Fruit fly (Drosophila melanogaster) whole organism, embryonic: Measurements from ENCODE around the gene Acp76A.

Experiments
- BEAF-32 ChIP-seq: fragments of 200-800 bp; sonication (Bioruptor generic); optimal IDR thresholded peaks from 3 replicates; lab custom pipeline; 2017; ENCODE audit warnings: missing biosample characterization, missing genetic modification characterization, mild to moderate bottlenecking, moderate library complexity, missing genetic modification reagents
- Bdp1 ChIP-seq: fragments of 200-800 bp; sonication (Bioruptor generic); optimal IDR thresholded peaks from 3 replicates; lab custom pipeline; 2016; ENCODE audit warnings: missing biosample characterization, missing genetic modification characterization
- Blimp-1 ChIP-seq: fragments of 200-800 bp; sonication (Bioruptor generic); optimal IDR thresholded peaks from 3 replicates; lab custom pipeline; 2018; ENCODE audit warnings: missing biosample characterization, missing genetic modification characterization, mild to moderate bottlenecking, moderate library complexity, missing genetic modification reagents
- CG12744 ChIP-seq: fragments of 200-800 bp; sonication (Bioruptor generic); optimal IDR thresholded peaks from 2 replicates; lab custom pipeline; 2016; ENCODE audit warnings: missing biosample characterization, missing genetic modification characterization
- CG14050 ChIP-seq: fragments of 200-800 bp; sonication (Bioruptor generic); IDR thresholded peaks from 3 replicates; pipeline ENCODE4 v1.3.6; 2022; ENCODE audit warnings: missing biosample characterization, missing genetic modification characterization
- CG14965 ChIP-seq: fragments of 200-800 bp; sonication (Bioruptor generic); optimal IDR thresholded peaks from 2 replicates; lab custom pipeline; 2016; ENCODE audit warnings: missing biosample characterization, missing genetic modification characterization, borderline replicate concordance
- CG18011 ChIP-seq: fragments of 200-800 bp; sonication (Bioruptor generic); optimal IDR thresholded peaks from 2 replicates; lab custom pipeline; 2017; ENCODE audit warnings: missing biosample characterization, missing genetic modification characterization, mild to moderate bottlenecking, moderate library complexity, missing genotype
- CG1832 ChIP-seq: fragments of 200-800 bp; sonication (Bioruptor generic); optimal IDR thresholded peaks from 2 replicates; lab custom pipeline; 2017; ENCODE audit warnings: missing biosample characterization, mild to moderate bottlenecking, missing genetic modification characterization, inconsistent platforms
- CG18476 ChIP-seq: fragments of 200-800 bp; sonication (Bioruptor generic); optimal IDR thresholded peaks from 2 replicates; lab custom pipeline; 2016; ENCODE audit warnings: missing biosample characterization, mild to moderate bottlenecking, missing genetic modification characterization
- CG3281 ChIP-seq: fragments of 200-800 bp; sonication (Bioruptor generic); optimal IDR thresholded peaks from 3 replicates; lab custom pipeline; 2017; ENCODE audit warnings: missing biosample characterization, mild to moderate bottlenecking, missing genetic modification characterization
- CG34224 ChIP-seq: fragments of 200-800 bp; sonication (Bioruptor generic); IDR thresholded peaks from 3 replicates; pipeline ENCODE4 v1.3.6; 2022; ENCODE audit warnings: missing biosample characterization, missing genetic modification characterization; ENCODE audit not compliant: partially characterized antibody
- CG42726 ChIP-seq: fragments of 200-800 bp; sonication (Bioruptor generic); IDR thresholded peaks from 2 replicates; pipeline ENCODE4 v1.3.6; 2022; ENCODE audit warnings: missing biosample characterization, missing genetic modification characterization; ENCODE audit not compliant: partially characterized antibody
- CG5953 ChIP-seq: fragments of 200-800 bp; sonication (Bioruptor generic); IDR thresholded peaks from 2 replicates; pipeline ENCODE4 v1.3.6; 2022; ENCODE audit warnings: missing biosample characterization, missing genetic modification characterization
- CG7271 ChIP-seq: fragments of 200-800 bp; sonication (Bioruptor generic); optimal IDR thresholded peaks from 2 replicates; lab custom pipeline; 2018; ENCODE audit warnings: missing biosample characterization, mild to moderate bottlenecking, missing genetic modification characterization, moderate library complexity
- CG7928 ChIP-seq: fragments of 200-800 bp; sonication (Bioruptor generic); optimal IDR thresholded peaks from 2 replicates; lab custom pipeline; 2017; ENCODE audit warnings: missing biosample characterization, mild to moderate bottlenecking, missing genetic modification characterization
- CG8388 ChIP-seq: fragments of 200-800 bp; sonication (Bioruptor generic); optimal IDR thresholded peaks from 2 replicates; lab custom pipeline; 2019; ENCODE audit warnings: missing biosample characterization, mild to moderate bottlenecking, missing genetic modification characterization, moderate library complexity
- Dp ChIP-seq: fragments of 200-800 bp; sonication (Bioruptor generic); optimal IDR thresholded peaks from 2 replicates; lab custom pipeline; 2018; ENCODE audit warnings: missing biosample characterization, mild to moderate bottlenecking, missing genetic modification characterization, moderate library complexity
- ERR ChIP-seq: fragments of 200-800 bp; sonication (Bioruptor generic); optimal IDR thresholded peaks from 2 replicates; lab custom pipeline; 2016; ENCODE audit warnings: missing biosample characterization, missing genetic modification characterization
- HHEX ChIP-seq: fragments of 200-800 bp; sonication (Bioruptor generic); optimal IDR thresholded peaks from 3 replicates; lab custom pipeline; 2017; ENCODE audit warnings: missing biosample characterization, mild to moderate bottlenecking, missing genetic modification characterization, missing genetic modification reagents
- HLHmδ ChIP-seq: fragments of 200-800 bp; sonication (Bioruptor generic); optimal IDR thresholded peaks from 2 replicates; lab custom pipeline; 2018; ENCODE audit warnings: missing biosample characterization, mild to moderate bottlenecking, missing genetic modification characterization, moderate library complexity
- Jarid2 ChIP-seq: fragments of 200-800 bp; sonication (Bioruptor generic); optimal IDR thresholded peaks from 3 replicates; lab custom pipeline; 2017; ENCODE audit warnings: mild to moderate bottlenecking, missing biosample characterization, missing genetic modification reagents, missing genetic modification characterization
- MESR4 ChIP-seq: fragments of 200-800 bp; sonication (Bioruptor generic); optimal IDR thresholded peaks from 2 replicates; lab custom pipeline; 2018; ENCODE audit warnings: missing biosample characterization, mild to moderate bottlenecking, missing genetic modification characterization, moderate library complexity
- Meics ChIP-seq: fragments of 200-800 bp; sonication (Bioruptor generic); optimal IDR thresholded peaks from 2 replicates; lab custom pipeline; 2017; ENCODE audit warnings: missing biosample characterization, mild to moderate bottlenecking, missing genetic modification characterization
- Taf1 ChIP-seq: fragments of 200-800 bp; sonication (Bioruptor generic); IDR thresholded peaks from 2 replicates; pipeline ENCODE4 v1.3.6; 2022; ENCODE audit warnings: missing biosample characterization, missing genetic modification characterization
- Trl ChIP-seq, 3 experiments: fragments of >200 bp in 2 of 3; fragments of 200-800 bp in 1 of 3; sonication (Bioruptor generic) in 1 of 3; optimal IDR thresholded peaks; 2 replicates in 1 of 3; 3 replicates in 2 of 3; lab custom pipeline; 2016 to 2017; ENCODE audit warnings: missing biosample characterization in 1 of 3, missing genetic modification characterization in 1 of 3
- corto ChIP-seq: fragments of 200-800 bp; sonication (Bioruptor generic); optimal IDR thresholded peaks from 2 replicates; lab custom pipeline; 2016; ENCODE audit warnings: missing biosample characterization, mild to moderate bottlenecking, missing genetic modification characterization, moderate library complexity
- dan ChIP-seq: fragments of 200-800 bp; sonication (Bioruptor generic); IDR thresholded peaks from 2 replicates; pipeline ENCODE4 v1.3.6; 2022; ENCODE audit warnings: missing biosample characterization, missing genetic modification characterization
- dmrt11E ChIP-seq: fragments of 200-800 bp; sonication (Bioruptor generic); optimal IDR thresholded peaks from 3 replicates; lab custom pipeline; 2018; ENCODE audit warnings: missing biosample characterization, mild to moderate bottlenecking, missing genetic modification characterization, moderate library complexity
- dysf ChIP-seq: fragments of 200-800 bp; sonication (Bioruptor generic); IDR thresholded peaks from 3 replicates; pipeline ENCODE4 v1.3.6; 2022; ENCODE audit warnings: missing biosample characterization, missing genetic modification characterization
- eve ChIP-seq, 2 experiments: fragments of >200 bp; optimal IDR thresholded peaks; 2 replicates each; lab custom pipeline; 2017; ENCODE audit warnings: missing biosample characterization in 2 of 2, missing genetic modification characterization in 2 of 2
- ewg ChIP-seq: fragments of 200-800 bp; sonication (Bioruptor generic); optimal IDR thresholded peaks from 3 replicates; lab custom pipeline; 2017; ENCODE audit warnings: mild to moderate bottlenecking, missing biosample characterization, missing genetic modification reagents, missing genetic modification characterization
- eyg ChIP-seq: fragments of 200-800 bp; sonication (Bioruptor generic); optimal IDR thresholded peaks from 3 replicates; lab custom pipeline; 2016; ENCODE audit warnings: missing biosample characterization, missing genetic modification characterization
- fd102C ChIP-seq: fragments of 200-800 bp; sonication (Bioruptor generic); optimal IDR thresholded peaks from 2 replicates; lab custom pipeline; 2018; ENCODE audit warnings: missing biosample characterization, mild to moderate bottlenecking, missing genetic modification characterization, moderate library complexity
- fd3F ChIP-seq: fragments of 200-800 bp; sonication (Bioruptor generic); optimal IDR thresholded peaks from 2 replicates; lab custom pipeline; 2018; ENCODE audit warnings: missing biosample characterization, mild to moderate bottlenecking, missing genetic modification characterization, moderate library complexity
- fd64A ChIP-seq: fragments of 200-800 bp; sonication (Bioruptor generic); optimal IDR thresholded peaks from 3 replicates; lab custom pipeline; 2018; ENCODE audit warnings: missing biosample characterization, mild to moderate bottlenecking, missing genetic modification characterization
- fd96Cb ChIP-seq: fragments of 200-800 bp; sonication (Bioruptor generic); optimal IDR thresholded peaks from 2 replicates; lab custom pipeline; 2018; ENCODE audit warnings: missing biosample characterization, mild to moderate bottlenecking, missing genetic modification characterization, moderate library complexity
- fru ChIP-seq: fragments of >200 bp; optimal IDR thresholded peaks from 2 replicates; lab custom pipeline; 2017
- gsb-n ChIP-seq: fragments of 200-800 bp; sonication (Bioruptor generic); optimal IDR thresholded peaks from 3 replicates; lab custom pipeline; 2018; ENCODE audit warnings: missing biosample characterization, mild to moderate bottlenecking, missing genetic modification characterization
- kay ChIP-seq: fragments of 200-800 bp; sonication (Bioruptor generic); optimal IDR thresholded peaks from 2 replicates; lab custom pipeline; 2016; ENCODE audit warnings: missing biosample characterization, missing genetic modification characterization
- knrl ChIP-seq: fragments of 200-800 bp; sonication (Bioruptor generic); IDR thresholded peaks from 3 replicates; pipeline ENCODE4 v1.3.6; 2022; ENCODE audit warnings: missing biosample characterization, missing genetic modification characterization; ENCODE audit not compliant: partially characterized antibody
- nom ChIP-seq: fragments of 200-800 bp; sonication (Bioruptor generic); optimal IDR thresholded peaks from 2 replicates; lab custom pipeline; 2017; ENCODE audit warnings: missing biosample characterization, missing genetic modification characterization, mild to moderate bottlenecking, moderate library complexity, missing genetic modification reagents
- p53 ChIP-seq: fragments of 200-800 bp; sonication (Bioruptor generic); optimal IDR thresholded peaks from 2 replicates; lab custom pipeline; 2016; ENCODE audit warnings: missing biosample characterization, missing genetic modification characterization
- pb ChIP-seq: fragments of 200-800 bp; sonication (Bioruptor generic); optimal IDR thresholded peaks from 3 replicates; lab custom pipeline; 2016; ENCODE audit warnings: missing biosample characterization, missing genetic modification characterization
- pfk ChIP-seq: fragments of 200-800 bp; sonication (Bioruptor generic); optimal IDR thresholded peaks from 2 replicates; lab custom pipeline; 2018; ENCODE audit warnings: missing biosample characterization, mild to moderate bottlenecking, missing genetic modification characterization, moderate library complexity
- sens ChIP-seq: fragments of 200-800 bp; sonication (Bioruptor generic); peaks from one replicate; lab custom pipeline; 2016; ENCODE audit warnings: missing biosample characterization, missing genetic modification characterization
- sisA ChIP-seq: fragments of 200-800 bp; sonication (Bioruptor generic); IDR thresholded peaks from 2 replicates; pipeline ENCODE4 v1.3.6; 2022; ENCODE audit warnings: missing biosample characterization, missing genetic modification characterization
- sob ChIP-seq: fragments of 200-800 bp; sonication (Bioruptor generic); IDR thresholded peaks from 2 replicates; pipeline ENCODE4 v1.3.6; 2022; ENCODE audit warnings: missing biosample characterization, missing genetic modification characterization
- tna ChIP-seq: fragments of 200-800 bp; sonication (Bioruptor generic); IDR thresholded peaks from 2 replicates; pipeline ENCODE4 v1.3.6; 2022; ENCODE audit warnings: missing biosample characterization, missing genetic modification characterization; ENCODE audit not compliant: partially characterized antibody
- tup ChIP-seq: fragments of 200-800 bp; sonication (Bioruptor generic); optimal IDR thresholded peaks from 2 replicates; lab custom pipeline; 2016; ENCODE audit warnings: missing biosample characterization, mild to moderate bottlenecking, missing genetic modification characterization, moderate library complexity
- usp ChIP-seq: fragments of >200 bp; optimal IDR thresholded peaks from 2 replicates; lab custom pipeline; 2017; ENCODE audit warnings: missing biosample characterization, missing genetic modification characterization
- vvl ChIP-seq: fragments of 200-800 bp; sonication (Bioruptor generic); IDR thresholded peaks from 2 replicates; pipeline ENCODE4 v1.3.6; 2022; ENCODE audit warnings: missing biosample characterization, missing genetic modification characterization

Acp76A gene

dm6 chr3L:19100188-19100587, 48.4 kb upstream of the Acp76A start, which contains the start of gene Gem2 (continued):
- TF ChIP-seq Taf1 (GFP tag; lab: Robert Waterston, UW) (no peak), Dp (peak; percentile 77), HHEX (GFP tag; lab: Kevin White, UChicago) (no peak), eve (GFP tag; optimal IDR thresholded peaks at IDR 0.05; lab: Kevin White, UChicago) (no peak), CG8388 (GFP tag; lab: Kevin White, UChicago) (no peak), Trl (optimal IDR thresholded peaks at IDR 0.05; lab: Kevin White, UChicago) (no peak), Trl (GFP tag; optimal IDR thresholded peaks at IDR 0.05; lab: Kevin White, UChicago) (no peak), nom (no peak), CG1832 (GFP tag; lab: Kevin White, UChicago) (no peak), fd64A (GFP tag; lab: Kevin White, UChicago) (no peak), ewg (GFP tag; lab: Kevin White, UChicago) (no peak), vvl (GFP tag; lab: Robert Waterston, UW) (no peak), corto (GFP tag; lab: Kevin White, UChicago) (no peak), CG14050 (no peak), CG42726 (GFP tag; lab: Robert Waterston, UW) (no peak), kay (GFP tag; lab: Kevin White, UChicago) (no peak), Jarid2 (no peak), ERR (no peak), CG7271 (no peak), eyg (GFP tag; lab: Kevin White, UChicago) (no peak), sob (no peak), fru (no peak), dysf (GFP tag; lab: Robert Waterston, UW) (no peak), sens (GFP tag; lab: Kevin White, UChicago) (no peak), CG3281 (GFP tag; lab: Kevin White, UChicago) (no peak), CG12744 (no peak), fd96Cb (tag; lab: Kevin White, UChicago) (no peak), tna (GFP tag; lab: Robert Waterston, UW) (no peak), Bdp1 (GFP tag; lab: Kevin White, UChicago) (no peak), pb (GFP tag; lab: Kevin White, UChicago) (no peak), Meics (GFP tag; lab: Kevin White, UChicago) (no peak), dmrt11E (tag; lab: Kevin White, UChicago) (no peak), CG7928 (GFP tag; lab: Kevin White, UChicago) (no peak), pfk (GFP tag; lab: Kevin White, UChicago) (no peak), usp (GFP tag; lab: Kevin White, UChicago) (no peak), Blimp-1 (GFP tag; lab: Kevin White, UChicago) (no peak), CG18476 (no peak), CG5953 (GFP tag; lab: Robert Waterston, UW) (no peak), CG34224 (GFP tag; lab: Robert Waterston, UW) (no peak), sisA (GFP tag; lab: Robert Waterston, UW) (no peak), p53 (GFP tag; lab: Kevin White, UChicago) (no peak), gsb-n (tag; lab: Kevin White, UChicago) (no peak), dan (GFP tag; lab: Robert Waterston, UW) (no peak), CG18011 (GFP tag; lab: Kevin White, UChicago) (no peak), fd3F (GFP tag; lab: Kevin White, UChicago) (no peak), HLHmδ (GFP tag; lab: Kevin White, UChicago) (no peak), BEAF-32 (peak; percentile 34), fd102C (GFP tag; lab: Kevin White, UChicago) (no peak), CG14965 (no peak), knrl (no peak), MESR4 (GFP tag; lab: Kevin White, UChicago) (peak; percentile 17), tup (GFP tag; lab: Kevin White, UChicago) (no peak)
